Fruit fly (Drosophila melanogaster) whole organism, prepupa: Measurements from ENCODE around the gene CG5180.
A peak's percentile ranks its signal among the peaks of the same experiment; 100 is the strongest.

Experiments
- Blimp-1 ChIP-seq: fragments of 200-800 bp; sonication (Bioruptor generic); optimal IDR thresholded peaks from 3 replicates; lab custom pipeline; 2017; ENCODE audit warnings: missing biosample characterization, missing genetic modification characterization, mild to moderate bottlenecking, moderate library complexity, missing genetic modification reagents
- CG10631 ChIP-seq: fragments of 200-800 bp; sonication (Bioruptor generic); optimal IDR thresholded peaks from 2 replicates; lab custom pipeline; 2016; ENCODE audit warnings: missing biosample characterization, missing genetic modification characterization
- CG10669 ChIP-seq: fragments of 200-800 bp; sonication (Bioruptor generic); optimal IDR thresholded peaks from 3 replicates; lab custom pipeline; 2018; ENCODE audit warnings: missing biosample characterization, mild to moderate bottlenecking, missing genetic modification characterization, moderate library complexity
- CG11294 ChIP-seq: fragments of 200-800 bp; sonication (Bioruptor generic); IDR thresholded peaks from 2 replicates; pipeline ENCODE4 v1.3.6; 2022; ENCODE audit warnings: missing biosample characterization, missing genetic modification characterization
- CG11902 ChIP-seq: fragments of 200-800 bp; sonication (Bioruptor generic); optimal IDR thresholded peaks from 3 replicates; lab custom pipeline; 2016; ENCODE audit warnings: missing biosample characterization, missing genetic modification characterization
- CG1621 ChIP-seq: fragments of 200-800 bp; sonication (Bioruptor generic); optimal IDR thresholded peaks from 3 replicates; lab custom pipeline; 2018; ENCODE audit warnings: missing biosample characterization, mild to moderate bottlenecking, missing genetic modification characterization
- CG16779 ChIP-seq: fragments of 200-800 bp; sonication (Bioruptor generic); optimal IDR thresholded peaks from 3 replicates; lab custom pipeline; 2017; ENCODE audit warnings: missing biosample characterization, mild to moderate bottlenecking, missing genetic modification characterization
- CG3032 ChIP-seq: fragments of 200-800 bp; optimal IDR thresholded peaks from 2 replicates; lab custom pipeline; 2019; ENCODE audit warnings: missing biosample characterization, mild to moderate bottlenecking, missing genetic modification characterization, moderate library complexity
- CG31627 ChIP-seq: fragments of 200-800 bp; sonication (Bioruptor generic); optimal IDR thresholded peaks from 3 replicates; lab custom pipeline; 2016; ENCODE audit warnings: missing biosample characterization, missing genetic modification characterization
- CG32006 ChIP-seq: fragments of 200-800 bp; sonication (Bioruptor generic); optimal IDR thresholded peaks from 3 replicates; lab custom pipeline; 2017; ENCODE audit warnings: missing biosample characterization, mild to moderate bottlenecking, missing genetic modification characterization
- CG34406 ChIP-seq: fragments of 200-800 bp; sonication (Bioruptor generic); optimal IDR thresholded peaks from 3 replicates; lab custom pipeline; 2016; ENCODE audit warnings: missing biosample characterization, missing genetic modification characterization
- CG3919 ChIP-seq: fragments of 200-800 bp; sonication (Bioruptor generic); optimal IDR thresholded peaks from 3 replicates; lab custom pipeline; 2016; ENCODE audit warnings: missing biosample characterization, missing genetic modification characterization
- CG4318 ChIP-seq: fragments of 200-800 bp; sonication (Bioruptor generic); optimal IDR thresholded peaks from 3 replicates; lab custom pipeline; 2017; ENCODE audit warnings: missing biosample characterization, mild to moderate bottlenecking, missing genetic modification characterization
- CG6792 ChIP-seq: fragments of 200-800 bp; sonication (Bioruptor generic); optimal IDR thresholded peaks from 3 replicates; lab custom pipeline; 2016; ENCODE audit warnings: missing biosample characterization, missing genetic modification characterization
- CG6854 ChIP-seq: fragments of 200-800 bp; sonication (Bioruptor generic); optimal IDR thresholded peaks from 2 replicates; lab custom pipeline; 2017; ENCODE audit warnings: missing biosample characterization, mild to moderate bottlenecking, missing genetic modification characterization
- CG7368 ChIP-seq: fragments of 200-800 bp; sonication (Bioruptor generic); optimal IDR thresholded peaks from 3 replicates; lab custom pipeline; 2016; ENCODE audit warnings: missing biosample characterization, missing genetic modification characterization
- CG8119 ChIP-seq: fragments of 200-800 bp; sonication (Bioruptor generic); IDR thresholded peaks from 3 replicates; pipeline ENCODE4 v1.3.6; 2022; ENCODE audit warnings: missing biosample characterization, missing genetic modification characterization
- CG8632 ChIP-seq: fragments of 200-800 bp; sonication (Bioruptor generic); optimal IDR thresholded peaks from 3 replicates; lab custom pipeline; 2016; ENCODE audit warnings: missing biosample characterization, missing genetic modification characterization
- CG9139 ChIP-seq: fragments of 200-800 bp; sonication (Bioruptor generic); optimal IDR thresholded peaks from 3 replicates; lab custom pipeline; 2017; ENCODE audit warnings: missing biosample characterization, mild to moderate bottlenecking, missing genetic modification characterization
- Eip75B ChIP-seq: fragments of 200-800 bp; sonication (Bioruptor generic); optimal IDR thresholded peaks from 3 replicates; lab custom pipeline; 2016; ENCODE audit warnings: missing biosample characterization, missing genetic modification characterization
- Eip78C ChIP-seq: fragments of 200-800 bp; sonication (Bioruptor generic); peaks from one replicate; lab custom pipeline; 2016; ENCODE audit warnings: missing biosample characterization, missing genetic modification characterization
- Eip93F ChIP-seq: fragments of 200-800 bp; sonication (Bioruptor generic); optimal IDR thresholded peaks from 2 replicates; lab custom pipeline; 2016; ENCODE audit warnings: missing biosample characterization, mild to moderate bottlenecking, missing genetic modification characterization
- Ets21C ChIP-seq: fragments of 200-800 bp; sonication (Bioruptor generic); optimal IDR thresholded peaks from 3 replicates; lab custom pipeline; 2016; ENCODE audit warnings: missing biosample characterization, missing genetic modification characterization
- Hr38 ChIP-seq: sonication (Bioruptor generic); optimal IDR thresholded peaks from 2 replicates; lab custom pipeline; 2016; ENCODE audit warnings: missing biosample characterization, missing genetic modification characterization
- Hr39 ChIP-seq: fragments of 200-800 bp; sonication (Bioruptor generic); optimal IDR thresholded peaks from 2 replicates; lab custom pipeline; 2016; ENCODE audit warnings: missing biosample characterization, missing genetic modification characterization
- Hr4 ChIP-seq: fragments of 200-800 bp; sonication (Bioruptor generic); optimal IDR thresholded peaks from 3 replicates; lab custom pipeline; 2016; ENCODE audit warnings: missing biosample characterization, missing genetic modification characterization
- Lpt ChIP-seq: fragments of 200-800 bp; sonication (Bioruptor generic); optimal IDR thresholded peaks from 3 replicates; lab custom pipeline; 2016; ENCODE audit warnings: missing biosample characterization, missing genetic modification characterization
- Met ChIP-seq: fragments of 200-800 bp; sonication (Bioruptor generic); optimal IDR thresholded peaks from 3 replicates; lab custom pipeline; 2016; ENCODE audit warnings: missing biosample characterization, missing genetic modification characterization
- OdsH ChIP-seq: fragments of 200-800 bp; sonication (Bioruptor generic); optimal IDR thresholded peaks from 3 replicates; lab custom pipeline; 2016; ENCODE audit warnings: missing biosample characterization, missing genetic modification characterization
- Smox ChIP-seq: fragments of 200-800 bp; sonication (Bioruptor generic); optimal IDR thresholded peaks from 3 replicates; lab custom pipeline; 2016; ENCODE audit warnings: missing biosample characterization, missing genetic modification characterization
- Sox102F ChIP-seq: fragments of 200-800 bp; sonication (Bioruptor generic); optimal IDR thresholded peaks from 2 replicates; lab custom pipeline; 2016; ENCODE audit warnings: missing biosample characterization, mild to moderate bottlenecking, missing genetic modification characterization
- Sox14 ChIP-seq: fragments of 200-800 bp; sonication (Bioruptor generic); optimal IDR thresholded peaks from 3 replicates; lab custom pipeline; 2016; ENCODE audit warnings: missing biosample characterization, missing genetic modification characterization
- Sox15 ChIP-seq: fragments of 200-800 bp; sonication (Bioruptor generic); optimal IDR thresholded peaks from 3 replicates; lab custom pipeline; 2016; ENCODE audit warnings: missing biosample characterization, missing genetic modification characterization
- achi ChIP-seq: fragments of 200-800 bp; sonication (Bioruptor generic); optimal IDR thresholded peaks from 3 replicates; lab custom pipeline; 2016; ENCODE audit warnings: missing biosample characterization, missing genetic modification characterization
- acj6 ChIP-seq: fragments of 200-800 bp; sonication (Bioruptor generic); optimal IDR thresholded peaks from 3 replicates; lab custom pipeline; 2016; ENCODE audit warnings: missing biosample characterization, missing genetic modification characterization
- cyc ChIP-seq: fragments of 200-800 bp; sonication (Bioruptor generic); optimal IDR thresholded peaks from 3 replicates; lab custom pipeline; 2016; ENCODE audit warnings: missing biosample characterization, missing genetic modification characterization
- eg ChIP-seq: fragments of 200-800 bp; sonication (Bioruptor generic); IDR thresholded peaks from 3 replicates; pipeline ENCODE4 v1.3.6; 2022; ENCODE audit warnings: missing biosample characterization, missing genetic modification characterization
- esn ChIP-seq: fragments of 200-800 bp; sonication (Bioruptor generic); optimal IDR thresholded peaks from 2 replicates; lab custom pipeline; 2016; ENCODE audit warnings: missing biosample characterization, mild to moderate bottlenecking, missing genetic modification characterization, moderate library complexity
- fd59A ChIP-seq: fragments of 200-800 bp; sonication (Bioruptor generic); optimal IDR thresholded peaks from 2 replicates; lab custom pipeline; 2017; ENCODE audit warnings: missing biosample characterization, mild to moderate bottlenecking, missing genetic modification characterization, missing genetic modification reagents
- fd85E ChIP-seq: fragments of 200-800 bp; sonication (Bioruptor generic); optimal IDR thresholded peaks from 3 replicates; lab custom pipeline; 2016; ENCODE audit warnings: missing biosample characterization, missing genetic modification characterization
- fkh ChIP-seq: fragments of 200-800 bp; sonication (Bioruptor generic); optimal IDR thresholded peaks from 3 replicates; lab custom pipeline; 2017; ENCODE audit warnings: missing biosample characterization, mild to moderate bottlenecking, missing genetic modification characterization, moderate library complexity
- lz ChIP-seq: fragments of 200-800 bp; sonication (Bioruptor generic); optimal IDR thresholded peaks from 3 replicates; lab custom pipeline; 2016; ENCODE audit warnings: missing biosample characterization, missing genetic modification characterization
- net ChIP-seq: fragments of 200-800 bp; sonication (Bioruptor generic); optimal IDR thresholded peaks from 3 replicates; lab custom pipeline; 2016; ENCODE audit warnings: missing biosample characterization, missing genetic modification characterization
- svp ChIP-seq: fragments of 200-800 bp; sonication (Bioruptor generic); peaks from one replicate; lab custom pipeline; 2016; ENCODE audit warnings: missing biosample characterization, missing genetic modification characterization
- topi ChIP-seq: fragments of 200-800 bp; sonication (Bioruptor generic); optimal IDR thresholded peaks from 3 replicates; lab custom pipeline; 2016; ENCODE audit warnings: missing biosample characterization, missing genetic modification characterization
- vri ChIP-seq: fragments of 200-800 bp; sonication (Bioruptor generic); optimal IDR thresholded peaks from 3 replicates; lab custom pipeline; 2016; ENCODE audit warnings: missing biosample characterization, mild to moderate bottlenecking, missing genetic modification characterization

CG5180 gene

DNA sequence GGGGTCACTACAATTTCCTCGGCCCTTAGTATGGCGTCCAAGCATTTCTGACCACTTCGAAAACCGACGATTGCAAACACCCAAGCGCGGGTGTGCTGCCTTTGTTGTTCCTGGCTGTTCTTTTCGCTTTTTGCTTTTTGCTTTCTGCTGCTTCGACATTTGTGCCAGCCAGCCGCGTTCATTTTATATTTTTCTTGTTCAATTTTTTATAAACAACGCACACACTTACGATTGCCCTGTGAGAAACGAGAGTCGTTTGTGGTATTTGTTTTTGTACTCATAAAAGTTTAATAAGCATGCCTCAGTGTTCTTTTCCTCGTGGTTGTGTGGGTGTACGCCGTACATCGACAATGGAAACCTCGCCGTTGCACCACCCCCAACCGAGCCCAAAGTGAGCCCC lies 10.0 kb upstream of the CG5180 start (continued):
- TF ChIP-seq CG11902 (GFP tag; lab: Kevin White, UChicago) (no peak), svp (GFP tag; lab: Kevin White, UChicago) (no peak), Met (GFP tag; lab: Kevin White, UChicago) (no peak), CG16779 (tag; lab: Kevin White, UChicago) (peak; percentile 17), vri (GFP tag; lab: Kevin White, UChicago) (no peak), Smox (GFP tag; lab: Kevin White, UChicago) (no peak), Lpt (GFP tag; lab: Kevin White, UChicago) (no peak)

DNA sequence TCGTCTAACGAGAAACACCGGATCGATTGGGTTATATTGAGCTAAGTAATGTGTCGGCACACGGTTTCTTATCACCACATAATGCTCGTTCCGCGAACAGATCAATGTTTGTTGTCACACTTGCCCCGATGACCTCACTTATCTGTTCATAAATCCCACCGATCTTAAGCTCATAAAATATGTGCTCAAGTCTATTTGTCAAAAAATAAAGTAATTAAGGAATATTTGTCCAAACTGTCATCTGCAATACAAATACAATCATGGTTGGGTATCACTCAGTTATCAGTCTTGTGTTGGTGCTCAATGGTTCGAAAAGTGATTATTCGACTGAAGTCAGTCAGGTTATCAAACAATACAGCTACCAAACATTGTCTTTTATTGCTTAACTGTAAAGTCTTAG lies 9.5 kb upstream of the CG5180 start:
- TF ChIP-seq svp (GFP tag; lab: Kevin White, UChicago) (peak; percentile 88), fkh (GFP tag; lab: Kevin White, UChicago) (peak; percentile 69), CG31627 (GFP tag; lab: Kevin White, UChicago) (no peak)

DNA sequence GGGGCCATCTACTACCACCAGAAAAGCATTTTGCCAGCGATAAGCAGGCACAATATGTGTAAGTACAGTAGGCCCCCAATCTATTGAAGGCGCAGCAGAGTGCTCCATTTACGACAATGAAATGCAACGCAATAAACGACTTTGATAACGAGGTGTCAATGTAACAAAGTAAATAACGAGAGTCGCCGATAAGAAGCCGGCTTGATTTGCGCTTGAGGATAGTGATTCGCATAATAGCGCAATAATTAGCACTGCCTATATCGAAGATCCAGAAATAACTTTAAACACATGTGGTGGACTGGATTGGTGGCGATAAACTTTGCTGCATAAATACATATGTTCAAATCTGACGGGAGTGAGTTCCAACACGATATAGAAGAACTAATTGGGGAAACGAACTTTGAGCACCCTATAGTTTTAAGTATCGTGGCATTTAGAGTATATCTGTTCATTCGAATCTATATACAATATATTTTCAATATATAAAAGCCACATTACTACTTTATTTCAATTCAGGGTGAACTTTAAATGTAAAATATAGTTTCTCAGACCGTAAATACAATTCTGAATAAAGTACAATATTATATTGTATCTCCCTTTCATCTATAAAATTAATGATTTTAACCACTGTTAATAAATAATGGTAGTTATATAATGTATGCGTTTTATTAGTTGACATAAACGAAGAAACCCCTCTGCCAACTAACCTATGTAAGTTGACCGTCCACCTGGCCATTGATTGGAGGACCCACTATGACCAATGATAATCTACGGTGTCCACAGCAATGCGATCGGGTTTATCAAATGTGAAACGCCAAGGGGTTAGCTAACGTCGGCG lies 8.5 kb upstream of the CG5180 start:
- no peak for TF ChIP-seq Ets21C
- TF ChIP-seq CG34406 (GFP tag; lab: Kevin White, UChicago), result no peak
- TF ChIP-seq CG7368 (GFP tag; lab: Kevin White, UChicago), result no peak
- TF ChIP-seq CG9139 (GFP tag; lab: Kevin White, UChicago), result no peak
- TF ChIP-seq CG1621 (tag; lab: Kevin White, UChicago), result no peak
- TF ChIP-seq Sox15 (GFP tag; lab: Kevin White, UChicago), result no peak
- TF ChIP-seq CG8632, result no peak
- TF ChIP-seq fkh (GFP tag; lab: Kevin White, UChicago), result peak; percentile 10
- TF ChIP-seq Sox14 (GFP tag; lab: Kevin White, UChicago), result peak; percentile 36
- peak; percentile 69 for TF ChIP-seq Eip78C (GFP tag; lab: Kevin White, UChicago)
- no peak for TF ChIP-seq Lpt (GFP tag; lab: Kevin White, UChicago)
- TF ChIP-seq CG10631 (GFP tag; lab: Kevin White, UChicago), result no peak
- no peak for TF ChIP-seq cyc (GFP tag; lab: Kevin White, UChicago)
- TF ChIP-seq Hr4 (GFP tag; lab: Kevin White, UChicago), result peak; percentile 4
- peak; percentile 67 for TF ChIP-seq vri (GFP tag; lab: Kevin White, UChicago)
- TF ChIP-seq CG4318 (GFP tag; lab: Kevin White, UChicago), result no peak
- TF ChIP-seq fd85E (GFP tag; lab: Kevin White, UChicago), result no peak
- no peak for TF ChIP-seq fd59A
- no peak for TF ChIP-seq lz (GFP tag; lab: Kevin White, UChicago)
- no peak for TF ChIP-seq CG6792 (GFP tag; lab: Kevin White, UChicago)
- no peak for TF ChIP-seq CG11902 (GFP tag; lab: Kevin White, UChicago)
- no peak for TF ChIP-seq Blimp-1
- no peak for TF ChIP-seq topi (GFP tag; lab: Kevin White, UChicago)
- no peak for TF ChIP-seq CG32006 (GFP tag; lab: Kevin White, UChicago)
- TF ChIP-seq esn (GFP tag; lab: Kevin White, UChicago), result no peak
- no peak for TF ChIP-seq net (GFP tag; lab: Kevin White, UChicago)
- TF ChIP-seq Hr39, result no peak
- TF ChIP-seq eg (GFP tag; lab: Robert Waterston, UW), result 0 out of 3 replicates have a peak, but pooled peaks have one; percentile 34
- no peak for TF ChIP-seq Eip75B (GFP tag; lab: Kevin White, UChicago)
- no peak for TF ChIP-seq acj6
- no peak for TF ChIP-seq CG3919
- no peak for TF ChIP-seq CG3032 (tag; lab: Kevin White, UChicago)
- no peak for TF ChIP-seq achi (GFP tag; lab: Kevin White, UChicago)
- no peak for TF ChIP-seq CG11294 (GFP tag; lab: Robert Waterston, UW)
- TF ChIP-seq CG31627 (GFP tag; lab: Kevin White, UChicago), result no peak
- TF ChIP-seq CG6854, result no peak
- TF ChIP-seq CG16779 (tag; lab: Kevin White, UChicago), result no peak
- TF ChIP-seq Eip93F (GFP tag; lab: Kevin White, UChicago), result no peak
- no peak for TF ChIP-seq CG8119 (GFP tag; lab: Robert Waterston, UW)
- TF ChIP-seq OdsH (GFP tag; lab: Kevin White, UChicago), result no peak
- TF ChIP-seq Sox102F (GFP tag; lab: Kevin White, UChicago), result no peak
- TF ChIP-seq Met (GFP tag; lab: Kevin White, UChicago), result no peak
- no peak for TF ChIP-seq Hr38
- TF ChIP-seq CG10669 (GFP tag; lab: Kevin White, UChicago), result peak; percentile 6
